Worm (Caenorhabditis elegans) whole organism, L2 larva: ENCODE results near the gene ZK813.7.

Source experiments
- R02D3.7 ChIP-seq: fragments of 150-350 bp; optimal IDR thresholded peaks from 2 replicates; lab custom pipeline; 2014; ENCODE audit warnings: missing biosample characterization, missing genetic modification characterization
- Y55F3AM.14 ChIP-seq: fragments of 200-800 bp; sonication (Bioruptor generic); optimal IDR thresholded peaks from 2 replicates; lab custom pipeline; 2018; ENCODE audit warnings: mild to moderate bottlenecking, missing genetic modification characterization, missing compliant biosample characterization
- ZK546.5 ChIP-seq: sonication (generic microtip); optimal IDR thresholded peaks from 2 replicates; lab custom pipeline; 2017; ENCODE audit warnings: missing biosample characterization, missing genetic modification characterization
- aly-2 ChIP-seq: fragments of 150-350 bp; optimal IDR thresholded peaks from 2 replicates; lab custom pipeline; 2014; ENCODE audit warnings: missing biosample characterization, missing genetic modification characterization
- ama-1 ChIP-seq: fragments of 150-350 bp; optimal IDR thresholded peaks from 2 replicates; lab custom pipeline; 2018; ENCODE audit warnings: inconsistent platforms
- blmp-1 ChIP-seq: sonication (generic microtip); optimal IDR thresholded peaks from 2 replicates; lab custom pipeline; 2017; ENCODE audit warnings: missing genetic modification characterization, mild to moderate bottlenecking, missing compliant biosample characterization, antibody characterized with exemption, moderate library complexity; ENCODE audit not compliant: insufficient read depth
- ceh-16 ChIP-seq: fragments of 150-350 bp; optimal IDR thresholded peaks from 2 replicates; lab custom pipeline; 2014; ENCODE audit warnings: missing biosample characterization, missing genetic modification characterization
- ceh-82 ChIP-seq: fragments of 150-350 bp; optimal IDR thresholded peaks from 2 replicates; lab custom pipeline; 2014; ENCODE audit warnings: missing biosample characterization, missing genetic modification characterization
- crh-2 ChIP-seq: sonication (generic microtip); optimal IDR thresholded peaks from 2 replicates; lab custom pipeline; 2017; ENCODE audit warnings: missing biosample characterization, missing genetic modification characterization
- dmd-4 ChIP-seq: sonication (generic microtip); optimal IDR thresholded peaks from 2 replicates; lab custom pipeline; 2017; ENCODE audit warnings: missing biosample characterization, missing genetic modification characterization
- egl-27 ChIP-seq: sonication (generic microtip); optimal IDR thresholded peaks from 3 replicates; lab custom pipeline; 2017; ENCODE audit warnings: missing biosample characterization, missing genetic modification reagents, missing genetic modification characterization
- elt-1 ChIP-seq: fragments of 150-350 bp; optimal IDR thresholded peaks from 2 replicates; lab custom pipeline; 2014; ENCODE audit warnings: missing biosample characterization, missing genetic modification characterization
- elt-3 ChIP-seq: sonication (generic microtip); optimal IDR thresholded peaks from 2 replicates; lab custom pipeline; 2017; ENCODE audit warnings: missing biosample characterization, missing genetic modification characterization
- fos-1 ChIP-seq: fragments of 150-350 bp; optimal IDR thresholded peaks from 2 replicates; lab custom pipeline; 2014; ENCODE audit warnings: missing biosample characterization, missing genetic modification characterization
- gmeb-1 ChIP-seq: fragments of 150-350 bp; optimal IDR thresholded peaks from 2 replicates; lab custom pipeline; 2014; ENCODE audit warnings: missing biosample characterization, missing genetic modification characterization
- lin-11 ChIP-seq: fragments of 150-350 bp; sonication (generic microtip); optimal IDR thresholded peaks from 2 replicates; lab custom pipeline; 2014; ENCODE audit warnings: missing biosample characterization, missing genetic modification characterization, inconsistent platforms, mixed read lengths
- lin-39 ChIP-seq: fragments of 150-350 bp; optimal IDR thresholded peaks from 2 replicates; lab custom pipeline; 2014; ENCODE audit warnings: missing biosample characterization, missing genetic modification reagents, missing genetic modification characterization
- lsy-2 ChIP-seq, 2 experiments: fragments of 150-350 bp in 1 of 2; sonication (generic microtip) in 1 of 2; optimal IDR thresholded peaks; 2 replicates each; lab custom pipeline; 2014 to 2017; ENCODE audit warnings: missing biosample characterization in 2 of 2, missing genetic modification characterization in 2 of 2
- mbf-1 ChIP-seq: sonication (generic microtip); optimal IDR thresholded peaks from 2 replicates; lab custom pipeline; 2017; ENCODE audit warnings: missing biosample characterization, missing genetic modification characterization
- mdl-1 ChIP-seq, 2 experiments: fragments of 150-350 bp in 1 of 2; sonication (generic microtip) in 1 of 2; optimal IDR thresholded peaks; 2 replicates each; lab custom pipeline; 2017; ENCODE audit warnings: missing biosample characterization in 2 of 2, missing genetic modification characterization in 2 of 2
- nhr-11 ChIP-seq: fragments of 150-350 bp; optimal IDR thresholded peaks from 2 replicates; lab custom pipeline; 2014; ENCODE audit warnings: missing biosample characterization, missing genetic modification characterization
- nhr-12 ChIP-seq: fragments of 150-350 bp; optimal IDR thresholded peaks from 2 replicates; lab custom pipeline; 2014; ENCODE audit warnings: missing biosample characterization, missing genetic modification characterization
- nhr-129 ChIP-seq: fragments of 150-350 bp; optimal IDR thresholded peaks from 2 replicates; lab custom pipeline; 2014; ENCODE audit warnings: missing biosample characterization, missing genetic modification characterization
- nhr-21 ChIP-seq: fragments of 150-350 bp; optimal IDR thresholded peaks from 2 replicates; lab custom pipeline; 2014; ENCODE audit warnings: missing biosample characterization, missing genetic modification characterization
- nhr-23 ChIP-seq: fragments of 150-350 bp; optimal IDR thresholded peaks from 2 replicates; lab custom pipeline; 2014; ENCODE audit warnings: missing biosample characterization, missing genetic modification reagents, missing genetic modification characterization
- nhr-237 ChIP-seq: fragments of 150-350 bp; optimal IDR thresholded peaks from 2 replicates; lab custom pipeline; 2014; ENCODE audit warnings: missing biosample characterization, missing genetic modification characterization
- nhr-6 ChIP-seq: fragments of 150-350 bp; optimal IDR thresholded peaks from 2 replicates; lab custom pipeline; 2014; ENCODE audit warnings: missing biosample characterization, missing genetic modification characterization
- nhr-77 ChIP-seq: fragments of 150-350 bp; optimal IDR thresholded peaks from 2 replicates; lab custom pipeline; 2014; ENCODE audit warnings: missing biosample characterization, missing genetic modification characterization
- peb-1 ChIP-seq: fragments of 150-350 bp; optimal IDR thresholded peaks from 2 replicates; lab custom pipeline; 2014; ENCODE audit warnings: missing biosample characterization, missing genetic modification characterization
- skn-1 ChIP-seq: sonication (generic microtip); optimal IDR thresholded peaks from 2 replicates; lab custom pipeline; 2017; ENCODE audit warnings: missing biosample characterization, missing genetic modification characterization
- unc-39 ChIP-seq: fragments of 150-350 bp; optimal IDR thresholded peaks from 2 replicates; lab custom pipeline; 2014; ENCODE audit warnings: missing biosample characterization, missing genetic modification characterization
- unc-55 ChIP-seq: fragments of 150-350 bp; sonication (generic microtip); optimal IDR thresholded peaks from 3 replicates; lab custom pipeline; 2014; ENCODE audit warnings: missing biosample characterization, missing genetic modification reagents, missing genetic modification characterization
- unc-62 ChIP-seq: fragments of 150-350 bp; optimal IDR thresholded peaks from 2 replicates; lab custom pipeline; 2014; ENCODE audit warnings: missing biosample characterization, missing genetic modification reagents, missing genetic modification characterization
- zag-1 ChIP-seq: fragments of 150-350 bp; optimal IDR thresholded peaks from 2 replicates; lab custom pipeline; 2014; ENCODE audit warnings: missing biosample characterization, missing genetic modification characterization
- ztf-1 ChIP-seq: fragments of 200-800 bp; sonication (Bioruptor generic); conservative IDR thresholded peaks from 2 replicates; pipeline ENCODE4 v1.3.6; 2022; ENCODE audit warnings: missing genetic modification characterization, missing compliant biosample characterization
- ztf-11 ChIP-seq: sonication (generic microtip); optimal IDR thresholded peaks from 2 replicates; lab custom pipeline; 2017; ENCODE audit warnings: missing biosample characterization, missing genetic modification characterization
- ztf-4 ChIP-seq: fragments of 150-350 bp; optimal IDR thresholded peaks from 2 replicates; lab custom pipeline; 2014; ENCODE audit warnings: missing biosample characterization, missing genetic modification characterization

The ZK813.7 gene

ce11 chrX:3444514-3444913 is at the start of gene ZK813.7:
TSS of gene ZK813.7 (plus strand) at chrX:3444814.
- TF ChIP-seq nhr-77 (no peak), unc-55 (GFP tag; lab: Kevin White, UChicago) (no peak), ztf-1 (GFP tag; lab: Robert Waterston, UW) (no peak), ztf-4 (tag; lab: Kevin White, UChicago) (no peak), nhr-237 (tag; lab: Kevin White, UChicago) (no peak), gmeb-1 (no peak), egl-27 (tag; lab: Kevin White, UChicago) (no peak), nhr-21 (tag; lab: Kevin White, UChicago) (no peak), blmp-1 (tag; lab: Kevin White, UChicago) (no peak), ZK546.5 (tag; lab: Kevin White, UChicago) (no peak)

ce11 chrX:3396735-3397134 is 47.9 kb upstream of the ZK813.7 start:
- peak; percentile 19 for TF ChIP-seq elt-1
- TF ChIP-seq elt-3 (tag; lab: Kevin White, UChicago), result no peak
- TF ChIP-seq mdl-1 (tag; optimal IDR thresholded peaks at IDR 0.05; lab: Kevin White, UChicago), result no peak
- no peak for TF ChIP-seq peb-1
- TF ChIP-seq ztf-11 (tag; lab: Kevin White, UChicago), result no peak

ce11 chrX:3399917-3400316 is 44.7 kb upstream of the ZK813.7 start, which contains the start of gene cht-1:
TSS of gene cht-1 (minus strand) at chrX:3400017.
- TF ChIP-seq ztf-1 (GFP tag; lab: Robert Waterston, UW) (no peak), dmd-4 (tag; lab: Kevin White, UChicago) (no peak), nhr-129 (no peak), ztf-4 (tag; lab: Kevin White, UChicago) (no peak), ceh-16 (tag; lab: Kevin White, UChicago) (no peak), unc-39 (tag; lab: Kevin White, UChicago) (no peak), ceh-82 (no peak), R02D3.7 (no peak), zag-1 (tag; lab: Kevin White, UChicago) (no peak), skn-1 (tag; lab: Kevin White, UChicago) (no peak), nhr-11 (tag; lab: Kevin White, UChicago) (no peak), nhr-6 (tag; lab: Kevin White, UChicago) (no peak), nhr-12 (tag; lab: Kevin White, UChicago) (no peak), ama-1 (lab: Kevin White, UChicago) (no peak), lin-11 (no peak), nhr-237 (tag; lab: Kevin White, UChicago) (no peak)

ce11 chrX:3400387-3400786 is 44.2 kb upstream of the ZK813.7 start:
- no peak for TF ChIP-seq elt-3 (tag; lab: Kevin White, UChicago)
- TF ChIP-seq, all 48 proteins: peak for 0

ce11 chrX:3401701-3402100 is 42.9 kb upstream of the ZK813.7 start, which contains the start of gene C04F6.9:
TSS of gene C04F6.9 (plus strand) at chrX:3402001.
- no peak for TF ChIP-seq nhr-129
- TF ChIP-seq unc-55 (GFP tag; lab: Kevin White, UChicago), result no peak
- TF ChIP-seq Y55F3AM.14 (GFP tag; lab: Kevin White, UChicago), result no peak
- TF ChIP-seq elt-1, result no peak
- TF ChIP-seq ama-1 (lab: Kevin White, UChicago), result no peak
- TF ChIP-seq mbf-1 (tag; lab: Kevin White, UChicago), result no peak
- no peak for TF ChIP-seq lsy-2 (tag; optimal IDR thresholded peaks at IDR 0.05; lab: Kevin White, UChicago)
- TF ChIP-seq fos-1 (tag; lab: Kevin White, UChicago), result no peak
- no peak for TF ChIP-seq crh-2 (tag; lab: Kevin White, UChicago)
- TF ChIP-seq aly-2 (tag; lab: Kevin White, UChicago), result no peak
- no peak for TF ChIP-seq ZK546.5 (tag; lab: Kevin White, UChicago)
- TF ChIP-seq nhr-11 (tag; lab: Kevin White, UChicago), result no peak
- TF ChIP-seq lin-39 (tag; lab: Kevin White, UChicago), result no peak
- no peak for TF ChIP-seq nhr-237 (tag; lab: Kevin White, UChicago)
- TF ChIP-seq unc-62, result no peak
- no peak for TF ChIP-seq ztf-1 (GFP tag; lab: Robert Waterston, UW)
- no peak for TF ChIP-seq nhr-23
- no peak for TF ChIP-seq ceh-16 (tag; lab: Kevin White, UChicago)
